Fruit fly (Drosophila melanogaster) whole organism, adult: ENCODE data around the gene sa.

Experiments
- CG11617 ChIP-seq: fragments of 200-800 bp; sonication (Bioruptor generic); optimal IDR thresholded peaks from 2 replicates; lab custom pipeline; 2017; ENCODE audit warnings: mild to moderate bottlenecking, missing biosample characterization, missing genetic modification reagents, missing genetic modification characterization
- CG12768 ChIP-seq: fragments of 200-800 bp; sonication (Bioruptor generic); optimal IDR thresholded peaks from 2 replicates; lab custom pipeline; 2017; ENCODE audit warnings: missing biosample characterization, missing genetic modification characterization, mild to moderate bottlenecking, moderate library complexity, missing genetic modification reagents
- CG14711 ChIP-seq: fragments of 200-800 bp; sonication (Bioruptor generic); optimal IDR thresholded peaks from 2 replicates; lab custom pipeline; 2018; ENCODE audit warnings: missing biosample characterization, mild to moderate bottlenecking, missing genetic modification characterization, moderate library complexity
- CG1620 ChIP-seq: fragments of 200-800 bp; sonication (Bioruptor generic); optimal IDR thresholded peaks from 2 replicates; lab custom pipeline; 2016; ENCODE audit warnings: missing biosample characterization, missing genetic modification characterization
- CG33017 ChIP-seq: fragments of 200-800 bp; sonication (Bioruptor generic); optimal IDR thresholded peaks from 2 replicates; lab custom pipeline; 2018; ENCODE audit warnings: missing biosample characterization, mild to moderate bottlenecking, missing genetic modification characterization, moderate library complexity
- CG5204 ChIP-seq: fragments of 200-800 bp; sonication (Bioruptor generic); optimal IDR thresholded peaks from 2 replicates; lab custom pipeline; 2016; ENCODE audit warnings: missing biosample characterization, missing genetic modification characterization
- CG7045 ChIP-seq: fragments of 200-800 bp; sonication (Bioruptor generic); optimal IDR thresholded peaks from 2 replicates; lab custom pipeline; 2017; ENCODE audit warnings: missing biosample characterization, mild to moderate bottlenecking, missing genetic modification characterization
- CG7101 ChIP-seq: fragments of 200-800 bp; sonication (Bioruptor generic); optimal IDR thresholded peaks from 2 replicates; lab custom pipeline; 2018; ENCODE audit warnings: missing biosample characterization, mild to moderate bottlenecking, missing genetic modification characterization, moderate library complexity
- Clk ChIP-seq: fragments of 200-800 bp; sonication (Bioruptor generic); optimal IDR thresholded peaks from 2 replicates; lab custom pipeline; 2017; ENCODE audit warnings: missing biosample characterization, missing genetic modification characterization
- Crg-1 ChIP-seq: fragments of 200-800 bp; sonication (Bioruptor generic); optimal IDR thresholded peaks from 2 replicates; lab custom pipeline; 2016; ENCODE audit warnings: missing biosample characterization, missing genetic modification characterization
- Hr96 ChIP-seq: fragments of 200-800 bp; sonication (Bioruptor generic); optimal IDR thresholded peaks from 2 replicates; lab custom pipeline; 2016; ENCODE audit warnings: missing biosample characterization, missing genetic modification characterization
- Mnt ChIP-seq: fragments of 200-800 bp; sonication (Bioruptor generic); optimal IDR thresholded peaks from 2 replicates; lab custom pipeline; 2016; ENCODE audit warnings: missing biosample characterization, mild to moderate bottlenecking, missing genetic modification characterization
- bab1 ChIP-seq: fragments of 200-800 bp; sonication (Bioruptor generic); optimal IDR thresholded peaks from 3 replicates; lab custom pipeline; 2019; ENCODE audit warnings: missing biosample characterization, mild to moderate bottlenecking, missing genetic modification characterization, moderate library complexity
- cic ChIP-seq: fragments of 200-800 bp; sonication (Bioruptor generic); optimal IDR thresholded peaks from 2 replicates; lab custom pipeline; 2017; ENCODE audit warnings: missing biosample characterization, mild to moderate bottlenecking, missing genetic modification characterization, moderate library complexity
- cnc ChIP-seq, 2 experiments: fragments of >200 bp; optimal IDR thresholded peaks; 2 replicates each; lab custom pipeline; 2017
- kay ChIP-seq: fragments of 200-800 bp; sonication (Bioruptor generic); peaks from one replicate; lab custom pipeline; 2016; ENCODE audit warnings: missing biosample characterization, missing genetic modification characterization, borderline replicate concordance
- ovo ChIP-seq: fragments of 200-800 bp; sonication (Bioruptor generic); optimal IDR thresholded peaks from 2 replicates; lab custom pipeline; 2016; ENCODE audit warnings: missing biosample characterization, missing genetic modification characterization
- pad ChIP-seq: fragments of 200-800 bp; sonication (Bioruptor generic); optimal IDR thresholded peaks from 3 replicates; lab custom pipeline; 2017; ENCODE audit warnings: missing biosample characterization, missing genetic modification characterization, mild to moderate bottlenecking, moderate library complexity, missing genetic modification reagents
- tj ChIP-seq: fragments of 200-800 bp; sonication (Bioruptor generic); optimal IDR thresholded peaks from 3 replicates; lab custom pipeline; 2017; ENCODE audit warnings: missing biosample characterization, mild to moderate bottlenecking, missing genetic modification characterization, moderate library complexity
- toe ChIP-seq: fragments of 200-800 bp; sonication (Bioruptor generic); optimal IDR thresholded peaks from 2 replicates; lab custom pipeline; 2016; ENCODE audit warnings: missing biosample characterization, missing genetic modification characterization

sa gene

dm6 chr3L:21381746-21382145, 24.8 kb downstream of the sa start:
- no peak for TF ChIP-seq Clk (GFP tag; lab: Kevin White, UChicago)
- TF ChIP-seq CG33017 (tag; lab: Kevin White, UChicago): no peak
- no peak for TF ChIP-seq CG5204 (GFP tag; lab: Kevin White, UChicago)
- TF ChIP-seq ovo (GFP tag; lab: Kevin White, UChicago): no peak
- TF ChIP-seq CG11617 (GFP tag; lab: Kevin White, UChicago): no peak
- TF ChIP-seq pad (GFP tag; lab: Kevin White, UChicago): no peak
- TF ChIP-seq toe: no peak
- TF ChIP-seq Hr96 (GFP tag; lab: Kevin White, UChicago): no peak
- no peak for TF ChIP-seq kay (GFP tag; lab: Kevin White, UChicago)
- no peak for TF ChIP-seq CG1620
- TF ChIP-seq Mnt (GFP tag; lab: Kevin White, UChicago): no peak
- TF ChIP-seq Crg-1 (GFP tag; lab: Kevin White, UChicago): no peak
- no peak for TF ChIP-seq CG7045 (GFP tag; lab: Kevin White, UChicago)
- no peak for TF ChIP-seq bab1 (GFP tag; lab: Kevin White, UChicago)
- no peak for TF ChIP-seq CG12768 (GFP tag; lab: Kevin White, UChicago)
- no peak for TF ChIP-seq tj (GFP tag; lab: Kevin White, UChicago)
- TF ChIP-seq cnc (optimal IDR thresholded peaks at IDR 0.05; lab: Kevin White, UChicago): no peak
- TF ChIP-seq CG7101 (tag; lab: Kevin White, UChicago): no peak
- TF ChIP-seq cic (GFP tag; lab: Kevin White, UChicago): no peak

dm6 chr3L:21380581-21381175, 25.9 kb downstream of the sa start:
- no peak for TF ChIP-seq CG14711 (tag; lab: Kevin White, UChicago)
- peak; percentile 52 for TF ChIP-seq kay (GFP tag; lab: Kevin White, UChicago)
- no peak for TF ChIP-seq CG1620

dm6 chr3L:21380126-21380525, 26.4 kb downstream of the sa start:
- TF ChIP-seq Mnt (GFP tag; lab: Kevin White, UChicago) (no peak), CG1620 (no peak), CG33017 (tag; lab: Kevin White, UChicago) (no peak), bab1 (GFP tag; lab: Kevin White, UChicago) (no peak), Clk (GFP tag; lab: Kevin White, UChicago) (no peak), pad (GFP tag; lab: Kevin White, UChicago) (no peak), Hr96 (GFP tag; lab: Kevin White, UChicago) (no peak), CG7101 (tag; lab: Kevin White, UChicago) (no peak), CG14711 (tag; lab: Kevin White, UChicago) (no peak), ovo (GFP tag; lab: Kevin White, UChicago) (no peak), cic (GFP tag; lab: Kevin White, UChicago) (no peak), Crg-1 (GFP tag; lab: Kevin White, UChicago) (no peak), cnc (optimal IDR thresholded peaks at IDR 0.05; lab: Kevin White, UChicago) (no peak), CG11617 (GFP tag; lab: Kevin White, UChicago) (no peak), toe (no peak), CG5204 (GFP tag; lab: Kevin White, UChicago) (no peak), kay (GFP tag; lab: Kevin White, UChicago) (no peak), CG7045 (GFP tag; lab: Kevin White, UChicago) (no peak), tj (GFP tag; lab: Kevin White, UChicago) (no peak)

dm6 chr3L:21371230-21371629, 35.3 kb downstream of the sa start:
- TF ChIP-seq CG33017 (tag; lab: Kevin White, UChicago) (no peak), cic (GFP tag; lab: Kevin White, UChicago) (no peak), CG14711 (tag; lab: Kevin White, UChicago) (no peak), CG1620 (no peak), cnc (optimal IDR thresholded peaks at IDR 0.05; lab: Kevin White, UChicago) (no peak), ovo (GFP tag; lab: Kevin White, UChicago) (no peak), toe (no peak), pad (GFP tag; lab: Kevin White, UChicago) (no peak), Hr96 (GFP tag; lab: Kevin White, UChicago) (no peak), CG7045 (GFP tag; lab: Kevin White, UChicago) (no peak), Clk (GFP tag; lab: Kevin White, UChicago) (no peak), CG7101 (tag; lab: Kevin White, UChicago) (no peak), Mnt (GFP tag; lab: Kevin White, UChicago) (no peak)

- TF ChIP-seq CG1620 (no peak), CG14711 (tag; lab: Kevin White, UChicago) (peak; percentile 24), CG11617 (GFP tag; lab: Kevin White, UChicago) (no peak), CG7101 (tag; lab: Kevin White, UChicago) (no peak), Clk (GFP tag; lab: Kevin White, UChicago) (no peak), CG33017 (tag; lab: Kevin White, UChicago) (no peak), Hr96 (GFP tag; lab: Kevin White, UChicago) (no peak), Mnt (GFP tag; lab: Kevin White, UChicago) (no peak), CG7045 (GFP tag; lab: Kevin White, UChicago) (no peak), CG5204 (GFP tag; lab: Kevin White, UChicago) (no peak), toe (no peak), bab1 (GFP tag; lab: Kevin White, UChicago) (peak; percentile 44), ovo (GFP tag; lab: Kevin White, UChicago) (no peak), tj (GFP tag; lab: Kevin White, UChicago) (peak; percentile 94), Crg-1 (GFP tag; lab: Kevin White, UChicago) (no peak), pad (GFP tag; lab: Kevin White, UChicago) (peak; percentile 39), CG12768 (GFP tag; lab: Kevin White, UChicago) (no peak), cic (GFP tag; lab: Kevin White, UChicago) (no peak), kay (GFP tag; lab: Kevin White, UChicago) (peak; percentile 75), cnc (optimal IDR thresholded peaks at IDR 0.05; lab: Kevin White, UChicago) (no peak)
Observed at dm6 chr3L:21363926-21364537, 42.5 kb downstream of the sa start.
